Worm (Caenorhabditis elegans): ENCODE measurements around the gene D1044.1.

Gene D1044.1

DNA sequence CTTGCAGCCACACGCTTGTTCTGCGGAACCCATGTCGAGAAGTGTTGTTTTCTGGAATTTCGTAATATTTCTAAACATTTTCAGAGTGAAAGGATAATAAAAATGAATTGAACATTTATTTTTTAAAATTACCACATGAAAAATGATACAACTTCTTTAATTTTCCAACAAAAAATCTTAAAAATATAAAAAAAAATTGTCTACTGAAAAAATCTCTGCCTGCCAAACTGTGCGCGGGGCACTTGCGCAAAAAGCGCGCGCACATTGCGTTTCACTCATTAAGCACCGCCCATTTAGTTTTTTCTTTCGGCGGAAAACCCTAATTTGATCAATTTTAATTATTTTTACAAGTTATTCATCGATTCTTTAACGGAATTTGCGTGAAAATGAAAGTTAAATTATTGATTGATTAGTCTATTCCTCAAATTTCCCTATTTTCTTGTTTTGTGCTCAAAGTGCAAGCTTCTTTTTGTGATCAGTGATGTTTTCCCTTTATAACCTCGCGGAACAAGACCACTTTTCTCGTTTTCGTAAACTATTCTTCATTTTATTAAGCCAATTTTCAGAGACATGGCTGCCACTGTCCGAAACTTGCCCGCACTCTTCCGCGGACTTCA, 10.9 kb downstream of the D1044.1 start, which contains the start of the genes nmad-1 and hach-1:
Gene nmad-1 (minus strand): TSS at position 51 of the 617 bp plus-strand sequence.
Gene hach-1 (plus strand): TSS at position 567 of the 617 bp plus-strand sequence.
- TF ChIP-seq nhr-23 (tag; optimal IDR thresholded peaks at IDR 0.05) (peak; percentile 77), ceh-82 (tag; optimal IDR thresholded peaks at IDR 0.05) (peak; percentile 15), R02D3.7 (tag; optimal IDR thresholded peaks at IDR 0.05) (peak; percentile 63), pha-4 (tag; optimal IDR thresholded peaks at IDR 0.05) (peak; percentile 60), lsy-12 (tag; optimal IDR thresholded peaks at IDR 0.05) (peak; percentile 63), tbx-2 (tag; optimal IDR thresholded peaks at IDR 0.05) (peak; percentile 30), egl-5 (tag; optimal IDR thresholded peaks at IDR 0.05) (peak; percentile 67), nhr-43 (tag; optimal IDR thresholded peaks at IDR 0.05; ENCODE audit: poor library complexity, severe bottlenecking) (peak; percentile 94), lin-15B (tag; optimal IDR thresholded peaks at IDR 0.05) (peak; percentile 70), snpc-4 (tag; optimal IDR thresholded peaks at IDR 0.05) (peak; percentile 63), mdl-1 (tag; optimal IDR thresholded peaks at IDR 0.05) (no peak), ceh-28 (tag; optimal IDR thresholded peaks at IDR 0.05) (peak; percentile 60), elt-3 (tag; optimal IDR thresholded peaks at IDR 0.05) (no peak), unc-62 (GFP tag; optimal IDR thresholded peaks at IDR 0.05) (no peak), hmg-11 (tag; optimal IDR thresholded peaks at IDR 0.05) (peak; percentile 94), sea-2 (GFP tag; optimal IDR thresholded peaks at IDR 0.05) (no peak), daf-12 (tag; optimal IDR thresholded peaks at IDR 0.05) (no peak), nhr-67 (tag; optimal IDR thresholded peaks at IDR 0.05) (peak; percentile 64), nfya-1 (tag; optimal IDR thresholded peaks at IDR 0.05; ENCODE audit: insufficient read depth) (peak; percentile 68), eor-1 (tag; optimal IDR thresholded peaks at IDR 0.05) (no peak), unc-39 (tag; optimal IDR thresholded peaks at IDR 0.05) (no peak), elt-2 (tag; optimal IDR thresholded peaks at IDR 0.05) (peak; percentile 49), elt-1 (tag; optimal IDR thresholded peaks at IDR 0.05) (peak; percentile 16), lin-39 (tag; optimal IDR thresholded peaks at IDR 0.05) (peak; percentile 59)

DNA sequence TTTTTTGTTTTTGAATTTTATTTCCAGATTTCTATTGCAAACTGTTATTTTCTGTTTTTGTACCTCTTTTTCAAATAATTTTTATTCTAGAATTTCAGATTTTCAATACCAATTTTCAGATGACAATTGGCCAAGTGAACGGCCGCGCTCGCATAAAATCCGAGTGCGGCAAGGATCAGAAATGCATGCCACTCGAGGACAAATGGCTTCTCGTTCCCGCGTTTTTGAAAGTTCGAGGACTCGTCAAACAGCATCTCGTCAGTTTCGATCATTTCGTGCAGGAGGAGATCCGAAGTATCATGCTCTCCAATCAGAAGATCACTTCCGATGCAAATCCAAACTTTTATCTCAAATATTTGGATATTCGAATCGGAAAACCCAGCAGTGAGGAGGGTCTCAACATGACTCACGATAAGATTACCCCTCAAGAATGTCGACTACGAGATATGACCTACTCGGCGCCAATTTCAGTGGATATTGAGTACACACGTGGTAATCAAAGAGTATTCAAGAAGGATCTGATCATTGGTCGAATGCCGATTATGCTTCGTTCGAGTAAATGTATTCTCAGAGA, 13.2 kb downstream of the D1044.1 start, which contains the start of gene rpc-2:
Gene rpc-2 (plus strand): TSS at position 120 of the 574 bp plus-strand sequence.
- TF ChIP-seq lin-15B (tag; optimal IDR thresholded peaks at IDR 0.05), result no peak
- TF ChIP-seq ceh-82 (tag; optimal IDR thresholded peaks at IDR 0.05), result no peak
- no peak for TF ChIP-seq snpc-4 (tag; optimal IDR thresholded peaks at IDR 0.05)
- peak; percentile 64 for TF ChIP-seq ama-1 (optimal IDR thresholded peaks at IDR 0.05)
- TF ChIP-seq nfya-1 (tag; optimal IDR thresholded peaks at IDR 0.05; ENCODE audit: insufficient read depth), result no peak
- TF ChIP-seq elt-2 (tag; optimal IDR thresholded peaks at IDR 0.05), result peak; percentile 8

DNA sequence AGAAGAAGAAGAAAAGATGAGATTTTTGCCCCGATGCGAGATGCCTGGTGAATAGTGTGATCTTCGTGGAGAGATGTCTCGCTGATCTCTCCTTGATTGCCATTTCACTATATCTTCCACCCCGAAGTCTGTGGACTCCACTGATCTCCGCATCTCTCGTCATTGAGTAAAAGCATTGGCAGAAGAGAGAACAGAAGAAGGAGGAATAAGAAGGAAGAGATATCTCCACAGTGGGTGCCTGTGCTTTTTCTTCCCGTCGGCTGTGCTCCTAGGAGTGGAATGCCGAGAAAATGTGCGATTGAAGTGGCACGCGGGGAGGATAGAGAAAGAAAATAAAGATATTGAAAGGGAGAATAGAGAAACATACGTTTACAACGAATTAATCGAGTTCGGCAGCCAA, 19.6 kb downstream of the D1044.1 start:
- TF ChIP-seq daf-12 (tag; optimal IDR thresholded peaks at IDR 0.05) (no peak), nfya-1 (tag; optimal IDR thresholded peaks at IDR 0.05; ENCODE audit: insufficient read depth) (peak; percentile 23)

DNA sequence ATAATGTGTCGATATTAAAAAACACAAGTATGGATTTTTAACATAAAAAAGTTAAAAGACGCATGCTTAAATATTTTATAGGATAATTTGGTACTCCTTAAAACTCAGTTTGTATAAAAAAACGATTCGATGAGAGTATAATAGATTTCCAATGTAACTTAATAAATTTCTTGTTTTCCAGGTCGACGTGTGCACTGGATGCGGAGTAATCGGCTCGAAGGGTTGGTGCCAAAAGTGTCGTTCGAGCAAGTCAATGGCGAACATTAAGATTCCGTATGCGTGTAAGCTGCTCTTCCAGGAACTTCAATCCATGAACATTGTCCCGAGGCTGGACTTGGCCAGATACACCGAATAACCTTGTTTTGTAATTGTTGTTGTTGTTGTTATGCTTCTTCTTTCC, 20.2 kb downstream of the D1044.1 start:
- TF ChIP-seq ceh-28 (tag; optimal IDR thresholded peaks at IDR 0.05), result no peak
- no peak for TF ChIP-seq lin-15B (tag; optimal IDR thresholded peaks at IDR 0.05)
- TF ChIP-seq fkh-2 (tag; optimal IDR thresholded peaks at IDR 0.05), result no peak
- no peak for TF ChIP-seq nhr-12 (tag; optimal IDR thresholded peaks at IDR 0.05)
- TF ChIP-seq R02D3.7 (tag; optimal IDR thresholded peaks at IDR 0.05), result no peak
- TF ChIP-seq ceh-16 (tag; optimal IDR thresholded peaks at IDR 0.05), result no peak
- TF ChIP-seq ceh-82 (tag; optimal IDR thresholded peaks at IDR 0.05), result no peak
- no peak for TF ChIP-seq ZK546.5 (tag; optimal IDR thresholded peaks at IDR 0.05)
- no peak for TF ChIP-seq lin-39 (tag; optimal IDR thresholded peaks at IDR 0.05)
- TF ChIP-seq tbx-2 (tag; optimal IDR thresholded peaks at IDR 0.05), result no peak
- TF ChIP-seq nhr-28 (tag; optimal IDR thresholded peaks at IDR 0.05), result no peak
- TF ChIP-seq unc-62 (GFP tag; optimal IDR thresholded peaks at IDR 0.05), result no peak
- no peak for TF ChIP-seq ztf-4 (tag; optimal IDR thresholded peaks at IDR 0.05)
- TF ChIP-seq nhr-76 (tag; optimal IDR thresholded peaks at IDR 0.05), result no peak
- no peak for TF ChIP-seq zag-1 (tag; optimal IDR thresholded peaks at IDR 0.05)
